Fruit fly (Drosophila melanogaster): Measurements from ENCODE around the gene btn.

btn gene

DNA sequence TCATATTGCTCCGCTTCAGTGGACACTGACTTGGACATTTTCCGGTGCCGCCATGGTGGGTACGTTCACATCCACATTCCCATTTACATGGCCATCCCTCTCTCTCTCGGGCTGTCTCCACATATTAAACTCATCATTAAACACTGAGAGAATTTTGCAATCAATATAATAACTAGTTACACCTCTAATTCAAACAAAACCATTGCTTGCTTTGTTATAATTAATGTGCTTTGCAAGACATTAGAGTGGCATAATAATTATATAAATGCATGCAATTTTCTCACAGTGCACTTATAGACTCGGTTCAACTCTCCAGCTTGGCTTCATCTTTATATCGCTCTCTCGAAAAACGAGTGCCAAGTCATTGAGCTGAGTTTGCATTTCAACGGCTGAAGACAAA, 38.3 kb upstream of the btn start (continued):
- TF ChIP-seq CG11560 (tag; IDR thresholded peaks at IDR 0.05) (0 out of 3 replicates have a peak, but pooled peaks have one; percentile 57), Ets65A (GFP tag) (peak; percentile 96), gce (GFP tag; IDR thresholded peaks at IDR 0.05) (peak; percentile 56; the same call in 2 of the 3 replicates), CG9932 (GFP tag; IDR thresholded peaks at IDR 0.05) (peak; percentile 63), danr (GFP tag; IDR thresholded peaks at IDR 0.05) (peak; percentile 53; the same call in 1 of the 2 replicates), CG10431 (GFP tag; optimal IDR thresholded peaks at IDR 0.05) (no peak), CG13287 (GFP tag; IDR thresholded peaks at IDR 0.05; ENCODE audit: partially characterized antibody) (no peak), pfk (GFP tag; optimal IDR thresholded peaks at IDR 0.05) (no peak), CG11695 (GFP tag; IDR thresholded peaks at IDR 0.05) (0 out of 3 replicates have a peak, but pooled peaks have one; percentile 34), lab (GFP tag; optimal IDR thresholded peaks at IDR 0.05) (no peak), Blimp-1 (GFP tag; optimal IDR thresholded peaks at IDR 0.05) (peak; percentile 72), esg (GFP tag; conservative IDR thresholded peaks at IDR 0.05) (peak; percentile 68), amos (GFP tag; IDR thresholded peaks at IDR 0.05; ENCODE audit: partially characterized antibody) (no peak), CG15514 (GFP tag; optimal IDR thresholded peaks at IDR 0.05) (peak; percentile 43), CG10366 (GFP tag; IDR thresholded peaks at IDR 0.05) (peak; percentile 67), stwl (tag; optimal IDR thresholded peaks at IDR 0.05) (no peak), CG11504 (tag; optimal IDR thresholded peaks at IDR 0.05) (no peak), CG3065 (GFP tag; optimal IDR thresholded peaks at IDR 0.05) (no peak), salm (tag; optimal IDR thresholded peaks at IDR 0.05) (peak; percentile 26), CG2712 (tag; optimal IDR thresholded peaks at IDR 0.05) (peak; percentile 77), HLHmδ (GFP tag; optimal IDR thresholded peaks at IDR 0.05) (no peak), B-H2 (GFP tag; optimal IDR thresholded peaks at IDR 0.05) (no peak), Asciz (GFP tag; optimal IDR thresholded peaks at IDR 0.05) (peak; percentile 76), Fer1 (GFP tag; optimal IDR thresholded peaks at IDR 0.05) (peak; percentile 65), Gsc (GFP tag; IDR thresholded peaks at IDR 0.05) (no peak), Neu2 (GFP tag; optimal IDR thresholded peaks at IDR 0.05; ENCODE audit: borderline replicate concordance) (no peak), Antp (GFP tag; optimal IDR thresholded peaks at IDR 0.05) (peak; percentile 64), tin (GFP tag; optimal IDR thresholded peaks at IDR 0.05) (peak; percentile 67), h (optimal IDR thresholded peaks at IDR 0.05) (no peak), insv (GFP tag; optimal IDR thresholded peaks at IDR 0.05) (no peak), Nf-YA (GFP tag; IDR thresholded peaks at IDR 0.05) (peak; percentile 63), CG6791 (GFP tag; IDR thresholded peaks at IDR 0.05; ENCODE audit: partially characterized antibody) (no peak), Sin3A (optimal IDR thresholded peaks at IDR 0.05) (no peak), klu (GFP tag; IDR thresholded peaks at IDR 0.05) (no peak), unc-4 (GFP tag; IDR thresholded peaks at IDR 0.05; ENCODE audit: partially characterized antibody) (no peak), CG34422 (GFP tag; IDR thresholded peaks at IDR 0.05) (peak; percentile 57; the same call in 1 of the 3 replicates), Deaf1 (tag; optimal IDR thresholded peaks at IDR 0.05) (no peak), BEAF-32 (GFP tag; optimal IDR thresholded peaks at IDR 0.05) (no peak), CG12744 (GFP tag; optimal IDR thresholded peaks at IDR 0.05) (no peak), CG17361 (GFP tag; IDR thresholded peaks at IDR 0.05) (no peak; the same call in 2 of the 3 replicates), pum (GFP tag; optimal IDR thresholded peaks at IDR 0.05) (peak; percentile 57), Awh (GFP tag; IDR thresholded peaks at IDR 0.05) (peak; percentile 56; the same call in 1 of the 2 replicates), hb (GFP tag; IDR thresholded peaks at IDR 0.05; ENCODE audit: partially characterized antibody) (no peak), her (GFP tag; optimal IDR thresholded peaks at IDR 0.05) (peak; percentile 40), Spps (tag; optimal IDR thresholded peaks at IDR 0.05) (no peak), Hr78 (GFP tag; optimal IDR thresholded peaks at IDR 0.05) (no peak), CG18262 (tag; optimal IDR thresholded peaks at IDR 0.05) (peak; percentile 63), scrt (GFP tag; optimal IDR thresholded peaks at IDR 0.05) (no peak), Scr (GFP tag; IDR thresholded peaks at IDR 0.05; ENCODE audit: partially characterized antibody) (no peak), Atf-2 (GFP tag; optimal IDR thresholded peaks at IDR 0.05) (peak; percentile 26), gro (GFP tag; optimal IDR thresholded peaks at IDR 0.05) (no peak)

All from whole organism, embryonic.